Fruit fly (Drosophila melanogaster) whole organism, embryonic: ENCODE data around the gene Rpp14b.
A peak's percentile ranks its signal among the peaks of the same experiment; 100 is the strongest.

Experiments used
- ATbp ChIP-seq: fragments of 200-800 bp; sonication (Bioruptor generic); optimal IDR thresholded peaks from 2 replicates; lab custom pipeline; 2017; ENCODE audit warnings: missing biosample characterization, mild to moderate bottlenecking, missing genetic modification characterization, missing genetic modification reagents
- Atf6 ChIP-seq: fragments of 200-800 bp; sonication (Bioruptor generic); IDR thresholded peaks from 2 replicates; pipeline ENCODE4 v1.3.6; 2022; ENCODE audit warnings: missing biosample characterization, missing genetic modification characterization
- B-H1 ChIP-seq: fragments of 200-800 bp; sonication (Bioruptor generic); IDR thresholded peaks from 3 replicates; pipeline ENCODE4 v1.3.6; 2022; ENCODE audit warnings: missing biosample characterization, missing genetic modification characterization
- Bgb ChIP-seq: fragments of 200-800 bp; sonication (Bioruptor generic); IDR thresholded peaks from 2 replicates; pipeline ENCODE4 v1.3.6; 2022; ENCODE audit warnings: missing biosample characterization, missing genetic modification characterization; ENCODE audit not compliant: partially characterized antibody
- Blimp-1 ChIP-seq: fragments of 200-800 bp; sonication (Bioruptor generic); optimal IDR thresholded peaks from 3 replicates; lab custom pipeline; 2018; ENCODE audit warnings: missing biosample characterization, missing genetic modification characterization, mild to moderate bottlenecking, moderate library complexity, missing genetic modification reagents
- CG11093 ChIP-seq: fragments of 200-800 bp; sonication (Bioruptor generic); IDR thresholded peaks from 3 replicates; pipeline ENCODE4 v1.3.6; 2022; ENCODE audit warnings: missing biosample characterization, missing genetic modification characterization
- CG11456 ChIP-seq: fragments of 200-800 bp; sonication (Bioruptor generic); IDR thresholded peaks from 3 replicates; pipeline ENCODE4 v1.3.6; 2022; ENCODE audit warnings: missing biosample characterization, missing genetic modification characterization
- CG12071 ChIP-seq: fragments of 200-800 bp; sonication (Bioruptor generic); optimal IDR thresholded peaks from 3 replicates; lab custom pipeline; 2018; ENCODE audit warnings: missing biosample characterization, mild to moderate bottlenecking, missing genetic modification characterization
- CG12236 ChIP-seq: fragments of 200-800 bp; sonication (Bioruptor generic); optimal IDR thresholded peaks from 2 replicates; lab custom pipeline; 2016; ENCODE audit warnings: missing biosample characterization, missing genetic modification characterization
- CG13296 ChIP-seq: fragments of 200-800 bp; sonication (Bioruptor generic); optimal IDR thresholded peaks from 3 replicates; lab custom pipeline; 2018; ENCODE audit warnings: missing biosample characterization, mild to moderate bottlenecking, missing genetic modification characterization
- CG13424 ChIP-seq: fragments of 200-800 bp; sonication (Bioruptor generic); optimal IDR thresholded peaks from 2 replicates; lab custom pipeline; 2019; ENCODE audit warnings: missing biosample characterization, mild to moderate bottlenecking, missing genetic modification characterization, moderate library complexity
- CG17361 ChIP-seq: fragments of 200-800 bp; sonication (Bioruptor generic); IDR thresholded peaks from 3 replicates; pipeline ENCODE4 v1.3.6; 2022; ENCODE audit warnings: missing biosample characterization, missing genetic modification characterization
- CG18011 ChIP-seq: fragments of 200-800 bp; sonication (Bioruptor generic); optimal IDR thresholded peaks from 2 replicates; lab custom pipeline; 2017; ENCODE audit warnings: missing biosample characterization, missing genetic modification characterization, mild to moderate bottlenecking, moderate library complexity, missing genotype
- CG2875 ChIP-seq: fragments of 200-800 bp; sonication (Bioruptor generic); optimal IDR thresholded peaks from 2 replicates; lab custom pipeline; 2017; ENCODE audit warnings: missing biosample characterization, mild to moderate bottlenecking, missing genetic modification characterization, missing genetic modification reagents
- CG3163 ChIP-seq: fragments of 200-800 bp; sonication (Bioruptor generic); optimal IDR thresholded peaks from 3 replicates; lab custom pipeline; 2016; ENCODE audit warnings: missing biosample characterization, missing genetic modification characterization
- CG32772 ChIP-seq: fragments of 200-800 bp; sonication (Bioruptor generic); IDR thresholded peaks from 2 replicates; pipeline ENCODE4 v1.3.6; 2022; ENCODE audit warnings: missing biosample characterization, missing genetic modification characterization
- CG5180 ChIP-seq: fragments of 200-800 bp; sonication (Bioruptor generic); optimal IDR thresholded peaks from 3 replicates; lab custom pipeline; 2017; ENCODE audit warnings: missing biosample characterization, missing genetic modification characterization, mild to moderate bottlenecking, moderate library complexity, missing genetic modification reagents
- CG7745 ChIP-seq: fragments of 200-800 bp; sonication (Bioruptor generic); optimal IDR thresholded peaks from 2 replicates; lab custom pipeline; 2018; ENCODE audit warnings: missing biosample characterization, mild to moderate bottlenecking, missing genetic modification characterization, moderate library complexity
- CG8924 ChIP-seq: fragments of 200-800 bp; optimal IDR thresholded peaks from 3 replicates; lab custom pipeline; 2019; ENCODE audit warnings: missing biosample characterization, mild to moderate bottlenecking, missing genetic modification characterization, moderate library complexity
- Camta ChIP-seq: fragments of 200-800 bp; sonication (Bioruptor generic); optimal IDR thresholded peaks from 2 replicates; lab custom pipeline; 2016; ENCODE audit warnings: missing biosample characterization, missing genetic modification characterization
- Doc2 ChIP-seq: fragments of 200-800 bp; sonication (Bioruptor generic); IDR thresholded peaks from 2 replicates; pipeline ENCODE4 v1.3.6; 2022; ENCODE audit warnings: missing biosample characterization, missing genetic modification characterization
- Drgx ChIP-seq: fragments of 200-800 bp; sonication (Bioruptor generic); IDR thresholded peaks from 2 replicates; pipeline ENCODE4 v1.3.6; 2022; ENCODE audit warnings: missing biosample characterization, missing genetic modification characterization
- Gug ChIP-seq: fragments of 200-800 bp; sonication (Bioruptor generic); IDR thresholded peaks from 4 replicates; pipeline ENCODE4 v1.3.6; 2022; ENCODE audit warnings: missing biosample characterization, missing genetic modification characterization
- Lim3 ChIP-seq: fragments of 200-800 bp; sonication (Bioruptor generic); IDR thresholded peaks from 2 replicates; pipeline ENCODE4 v1.3.6; 2022; ENCODE audit warnings: missing biosample characterization, missing genetic modification characterization
- Max ChIP-seq: fragments of 200-800 bp; sonication (Bioruptor generic); optimal IDR thresholded peaks from 2 replicates; lab custom pipeline; 2016; ENCODE audit warnings: missing biosample characterization, mild to moderate bottlenecking, missing genetic modification characterization
- Nf-YB ChIP-seq: fragments of 200-800 bp; sonication (Bioruptor generic); optimal IDR thresholded peaks from 3 replicates; lab custom pipeline; 2019; ENCODE audit warnings: missing biosample characterization, mild to moderate bottlenecking, missing genetic modification characterization, moderate library complexity
- PHDP ChIP-seq: fragments of 200-800 bp; sonication (Bioruptor generic); optimal IDR thresholded peaks from 3 replicates; lab custom pipeline; 2018; ENCODE audit warnings: missing biosample characterization, mild to moderate bottlenecking, missing genetic modification characterization, moderate library complexity
- Rx ChIP-seq: fragments of 200-800 bp; sonication (Bioruptor generic); IDR thresholded peaks from 2 replicates; pipeline ENCODE4 v1.3.6; 2022; ENCODE audit warnings: missing biosample characterization, missing genetic modification characterization
- Sry-β ChIP-seq: fragments of 200-800 bp; sonication (Bioruptor generic); optimal IDR thresholded peaks from 2 replicates; lab custom pipeline; 2018; ENCODE audit warnings: missing biosample characterization, mild to moderate bottlenecking, missing genetic modification characterization, moderate library complexity
- TFAM ChIP-seq: fragments of 200-800 bp; sonication (Bioruptor generic); optimal IDR thresholded peaks from 2 replicates; lab custom pipeline; 2017; ENCODE audit warnings: missing biosample characterization, missing genetic modification characterization, inconsistent platforms
- Trl ChIP-seq, 3 experiments: fragments of >200 bp in 2 of 3; fragments of 200-800 bp in 1 of 3; sonication (Bioruptor generic) in 1 of 3; optimal IDR thresholded peaks; 2 replicates in 1 of 3; 3 replicates in 2 of 3; lab custom pipeline; 2016 to 2017; ENCODE audit warnings: missing biosample characterization in 1 of 3, missing genetic modification characterization in 1 of 3
- ap ChIP-seq: fragments of 200-800 bp; sonication (Bioruptor generic); IDR thresholded peaks from 2 replicates; pipeline ENCODE4 v1.3.6; 2022; ENCODE audit warnings: missing biosample characterization, missing genetic modification characterization
- ash1 ChIP-seq: fragments of 200-800 bp; sonication (Bioruptor generic); optimal IDR thresholded peaks from 2 replicates; lab custom pipeline; 2018; ENCODE audit warnings: missing biosample characterization, mild to moderate bottlenecking, missing genetic modification characterization
- bigmax ChIP-seq: fragments of 200-800 bp; sonication (Bioruptor generic); optimal IDR thresholded peaks from 2 replicates; lab custom pipeline; 2018; ENCODE audit warnings: missing biosample characterization, mild to moderate bottlenecking, missing genetic modification characterization
- chif ChIP-seq, 2 experiments: fragments of 200-800 bp; sonication (Bioruptor generic); optimal IDR thresholded peaks; 3 replicates each; lab custom pipeline; 2016; ENCODE audit warnings: missing biosample characterization in 2 of 2, missing genetic modification characterization in 2 of 2
- dm ChIP-seq: fragments of 200-800 bp; sonication (Bioruptor generic); optimal IDR thresholded peaks from 3 replicates; lab custom pipeline; 2016; ENCODE audit warnings: missing biosample characterization, missing genetic modification characterization
- emc ChIP-seq: fragments of 200-800 bp; sonication (Bioruptor generic); optimal IDR thresholded peaks from 2 replicates; lab custom pipeline; 2016; ENCODE audit warnings: missing biosample characterization, missing genetic modification characterization
- gro ChIP-seq: fragments of 200-800 bp; sonication (Bioruptor generic); optimal IDR thresholded peaks from 2 replicates; lab custom pipeline; 2016; ENCODE audit warnings: missing biosample characterization, missing genetic modification characterization
- ind ChIP-seq: fragments of 200-800 bp; sonication (Bioruptor generic); optimal IDR thresholded peaks from 3 replicates; lab custom pipeline; 2016; ENCODE audit warnings: missing biosample characterization, missing genetic modification characterization
- lola ChIP-seq, 3 experiments: fragments of >200 bp in 2 of 3; fragments of 200-800 bp in 1 of 3; sonication (Bioruptor generic) in 1 of 3; optimal IDR thresholded peaks; 2 replicates each; lab custom pipeline; 2017 to 2019; ENCODE audit warnings: missing biosample characterization in 3 of 3, missing genetic modification characterization in 3 of 3, mild to moderate bottlenecking in 1 of 3, moderate library complexity in 1 of 3
- nerfin-2 ChIP-seq: fragments of 200-800 bp; sonication (Bioruptor generic); IDR thresholded peaks from 2 replicates; pipeline ENCODE4 v1.3.6; 2022; ENCODE audit warnings: missing biosample characterization, missing genetic modification characterization; ENCODE audit not compliant: partially characterized antibody
- nmo ChIP-seq: fragments of 200-800 bp; sonication (Bioruptor generic); optimal IDR thresholded peaks from 2 replicates; lab custom pipeline; 2018; ENCODE audit warnings: missing biosample characterization, mild to moderate bottlenecking, missing genetic modification characterization, moderate library complexity
- nom ChIP-seq: fragments of 200-800 bp; sonication (Bioruptor generic); optimal IDR thresholded peaks from 2 replicates; lab custom pipeline; 2017; ENCODE audit warnings: missing biosample characterization, missing genetic modification characterization, mild to moderate bottlenecking, moderate library complexity, missing genetic modification reagents
- pnt ChIP-seq: fragments of 200-800 bp; sonication (Bioruptor generic); optimal IDR thresholded peaks from 3 replicates; lab custom pipeline; 2016; ENCODE audit warnings: missing biosample characterization, missing genetic modification characterization
- zfh1 ChIP-seq: fragments of 200-800 bp; sonication (Bioruptor generic); IDR thresholded peaks from 3 replicates; pipeline ENCODE4 v1.3.6; 2022; ENCODE audit warnings: missing biosample characterization, missing genetic modification characterization

Gene Rpp14b

DNA sequence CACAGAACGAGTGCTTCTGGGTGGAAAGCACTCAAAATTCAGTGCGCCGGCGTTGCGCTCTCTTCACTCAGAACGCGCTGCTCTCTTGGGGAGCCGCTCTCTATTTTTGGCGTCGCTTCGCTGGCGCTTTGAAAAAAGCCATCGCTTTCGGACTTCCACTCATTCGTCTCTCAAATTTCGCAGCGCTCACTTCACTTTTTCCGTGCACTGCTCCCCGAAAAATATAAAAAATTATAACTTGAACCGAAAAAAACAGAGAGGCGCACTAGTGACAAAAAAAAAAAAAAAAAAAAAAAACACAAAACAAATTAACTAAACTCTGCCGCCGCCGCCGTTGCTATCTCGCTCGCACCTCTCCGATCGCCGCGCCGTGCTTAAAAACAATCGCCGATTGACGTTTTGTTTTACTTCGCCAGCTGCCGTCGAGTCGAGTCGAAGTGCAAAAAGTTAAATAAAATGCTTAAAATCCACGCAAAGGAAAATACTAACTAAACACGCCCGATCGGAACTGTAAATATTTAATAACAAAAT, 43.6 kb downstream of the Rpp14b start (continued):
- TF ChIP-seq CG7745 (tag; lab: Kevin White, UChicago) = no peak
- TF ChIP-seq CG17361 (GFP tag; lab: Robert Waterston, UW) = no peak
- no peak for TF ChIP-seq TFAM (GFP tag; lab: Kevin White, UChicago)
- no peak for TF ChIP-seq pnt (GFP tag; lab: Kevin White, UChicago)
- no peak for TF ChIP-seq dm
- no peak for TF ChIP-seq CG13296 (GFP tag; lab: Kevin White, UChicago)
- no peak for TF ChIP-seq ind (GFP tag; lab: Kevin White, UChicago)
- no peak for TF ChIP-seq CG13424 (tag; lab: Kevin White, UChicago)
- TF ChIP-seq lola (GFP tag; optimal IDR thresholded peaks at IDR 0.05; lab: Kevin White, UChicago) = no peak
- TF ChIP-seq CG3163 = peak; percentile 5
- no peak for TF ChIP-seq Gug (GFP tag; lab: Robert Waterston, UW)
- no peak for TF ChIP-seq bigmax (GFP tag; lab: Kevin White, UChicago)
- no peak for TF ChIP-seq Sry-β (GFP tag; lab: Kevin White, UChicago)
- TF ChIP-seq CG2875 (GFP tag; lab: Kevin White, UChicago) = no peak
- TF ChIP-seq Max = no peak
- TF ChIP-seq chif (GFP tag; optimal IDR thresholded peaks at IDR 0.05; lab: Kevin White, UChicago) = no peak
- no peak for TF ChIP-seq B-H1 (GFP tag; lab: Robert Waterston, UW)
- TF ChIP-seq ash1 (GFP tag; lab: Kevin White, UChicago) = no peak
- TF ChIP-seq CG12071 (GFP tag; lab: Kevin White, UChicago) = no peak
- no peak for TF ChIP-seq Rx (GFP tag; lab: Robert Waterston, UW)
- peak; percentile 72; the same call in 1 of the 2 replicates for TF ChIP-seq Bgb (GFP tag; lab: Robert Waterston, UW)
- no peak for TF ChIP-seq Blimp-1
- TF ChIP-seq Camta (GFP tag; lab: Kevin White, UChicago) = no peak
- no peak for TF ChIP-seq CG8924
- peak; percentile 58 for TF ChIP-seq nom (GFP tag; lab: Kevin White, UChicago)
- TF ChIP-seq CG11456 = no peak
- TF ChIP-seq Drgx = peak; percentile 77
- TF ChIP-seq CG18011 (GFP tag; lab: Kevin White, UChicago) = no peak
- no peak for TF ChIP-seq CG11093 (GFP tag; lab: Robert Waterston, UW)
- TF ChIP-seq emc (GFP tag; lab: Kevin White, UChicago) = no peak
- TF ChIP-seq ap = no peak
- no peak for TF ChIP-seq Doc2 (GFP tag; lab: Robert Waterston, UW)
- TF ChIP-seq gro (GFP tag; lab: Kevin White, UChicago) = peak; percentile 47
- no peak; the same call in 1 of the 2 replicates for TF ChIP-seq nerfin-2 (GFP tag; lab: Robert Waterston, UW)
- TF ChIP-seq CG5180 = no peak
- TF ChIP-seq zfh1 (GFP tag; lab: Robert Waterston, UW) = no peak
- no peak for TF ChIP-seq CG12236 (GFP tag; lab: Kevin White, UChicago)
- no peak for TF ChIP-seq PHDP (tag; lab: Kevin White, UChicago)
- TF ChIP-seq CG32772 = peak; percentile 74
- TF ChIP-seq Trl (optimal IDR thresholded peaks at IDR 0.05; lab: Kevin White, UChicago) = peak; percentile 89 to 96
- TF ChIP-seq Trl (GFP tag; optimal IDR thresholded peaks at IDR 0.05; lab: Kevin White, UChicago) = peak; percentile 33
- no peak for TF ChIP-seq nmo
- TF ChIP-seq Atf6 (GFP tag; lab: Robert Waterston, UW) = no peak
- TF ChIP-seq Lim3 (GFP tag; lab: Robert Waterston, UW) = no peak
- no peak for TF ChIP-seq Nf-YB (GFP tag; lab: Kevin White, UChicago)
- TF ChIP-seq ATbp (GFP tag; lab: Kevin White, UChicago) = no peak
